Worm (Caenorhabditis elegans) whole organism, L1 larva: ENCODE measurements around the gene Y75B8A.28.

Experiments used
- C04F5.9 ChIP-seq: sonication (generic microtip); optimal IDR thresholded peaks from 2 replicates; lab custom pipeline; 2016; ENCODE audit warnings: missing genetic modification characterization, missing compliant biosample characterization
- Y116A8C.19 ChIP-seq: sonication (generic microtip); optimal IDR thresholded peaks from 2 replicates; lab custom pipeline; 2016; ENCODE audit warnings: missing compliant biosample characterization, missing genetic modification characterization, borderline replicate concordance
- aha-1 ChIP-seq: fragments of 150-350 bp; optimal IDR thresholded peaks from 2 replicates; lab custom pipeline; 2014; ENCODE audit warnings: missing biosample characterization, missing genetic modification characterization
- blmp-1 ChIP-seq: fragments of 150-350 bp; optimal IDR thresholded peaks from 2 replicates; lab custom pipeline; 2014; ENCODE audit warnings: missing biosample characterization, missing genetic modification characterization
- ceh-63 ChIP-seq: fragments of 200-800 bp; sonication (Bioruptor generic); optimal IDR thresholded peaks from 2 replicates; lab custom pipeline; 2018; ENCODE audit warnings: mild to moderate bottlenecking, missing genetic modification characterization, missing compliant biosample characterization
- ceh-8 ChIP-seq: fragments of 200-800 bp; sonication (Bioruptor generic); optimal IDR thresholded peaks from 2 replicates; lab custom pipeline; 2018; ENCODE audit warnings: mild to moderate bottlenecking, missing genetic modification characterization, moderate library complexity, missing compliant biosample characterization
- ceh-88 ChIP-seq: fragments of 200-800 bp; sonication (Bioruptor generic); IDR thresholded peaks from 2 replicates; pipeline ENCODE4 v1.3.6; 2022; ENCODE audit warnings: missing genetic modification characterization, missing compliant biosample characterization
- dsc-1 ChIP-seq: sonication (generic microtip); optimal IDR thresholded peaks from 2 replicates; lab custom pipeline; 2016; ENCODE audit warnings: mild to moderate bottlenecking, missing genetic modification characterization, missing compliant biosample characterization
- efl-3 ChIP-seq: fragments of 200-800 bp; sonication (Bioruptor generic); optimal IDR thresholded peaks from 2 replicates; lab custom pipeline; 2018; ENCODE audit warnings: mild to moderate bottlenecking, missing genetic modification characterization, missing compliant biosample characterization
- egl-27 ChIP-seq, 2 experiments: fragments of 150-350 bp in 1 of 2; sonication (generic microtip); optimal IDR thresholded peaks; 3 replicates each; lab custom pipeline; 2017 to 2018; ENCODE audit warnings: missing biosample characterization in 2 of 2, missing genetic modification characterization in 2 of 2, missing genetic modification reagents in 2 of 2
- elt-2 ChIP-seq: sonication (generic microtip); optimal IDR thresholded peaks from 2 replicates; lab custom pipeline; 2016; ENCODE audit warnings: missing genetic modification characterization, mild to moderate bottlenecking, inconsistent platforms, missing compliant biosample characterization, missing genetic modification reagents
- elt-3 ChIP-seq, 6 experiments: fragments of 150-350 bp in 1 of 6; sonication (generic microtip); optimal IDR thresholded peaks; 2 replicates each; lab custom pipeline; 2017 to 2018; ENCODE audit warnings: missing biosample characterization in 6 of 6, missing genetic modification characterization in 6 of 6, inconsistent platforms in 1 of 6
- fkh-10 ChIP-seq: sonication (generic microtip); optimal IDR thresholded peaks from 2 replicates; lab custom pipeline; 2017; ENCODE audit warnings: missing biosample characterization, missing genetic modification reagents, missing genetic modification characterization
- hlh-17 ChIP-seq: fragments of 200-800 bp; sonication (Bioruptor generic); optimal IDR thresholded peaks from 2 replicates; lab custom pipeline; 2018; ENCODE audit warnings: missing genetic modification characterization, mild to moderate bottlenecking, missing compliant biosample characterization, moderate library complexity, borderline replicate concordance
- hpl-2 ChIP-seq: fragments of 150-350 bp; optimal IDR thresholded peaks from 2 replicates; lab custom pipeline; 2014; ENCODE audit warnings: missing biosample characterization, missing genetic modification reagents, missing genetic modification characterization
- irx-1 ChIP-seq: sonication (generic microtip); optimal IDR thresholded peaks from 2 replicates; lab custom pipeline; 2016; ENCODE audit warnings: missing genetic modification characterization, missing compliant biosample characterization
- jun-1 ChIP-seq: fragments of 150-350 bp; optimal IDR thresholded peaks from 2 replicates; lab custom pipeline; 2014; ENCODE audit warnings: missing biosample characterization, missing genetic modification reagents, missing genetic modification characterization
- lin-14 ChIP-seq: fragments of 200-800 bp; sonication (Bioruptor generic); optimal IDR thresholded peaks from 2 replicates; lab custom pipeline; 2018; ENCODE audit warnings: mild to moderate bottlenecking, missing genetic modification characterization, moderate library complexity, missing compliant biosample characterization
- lin-15B ChIP-seq: fragments of 150-350 bp; sonication (generic microtip); optimal IDR thresholded peaks from 3 replicates; lab custom pipeline; 2014; ENCODE audit warnings: missing biosample characterization, missing genetic modification characterization
- lin-35 ChIP-seq, 2 experiments: fragments of 150-350 bp; optimal IDR thresholded peaks; 2 replicates each; lab custom pipeline; 2014; ENCODE audit warnings: missing biosample characterization in 2 of 2, missing genetic modification characterization in 2 of 2, missing genetic modification reagents in 2 of 2
- lin-39 ChIP-seq: fragments of 150-350 bp; optimal IDR thresholded peaks from 2 replicates; lab custom pipeline; 2014; ENCODE audit warnings: missing biosample characterization, missing genetic modification reagents, missing genetic modification characterization
- lsy-2 ChIP-seq, 2 experiments: fragments of 150-350 bp; optimal IDR thresholded peaks; 2 replicates each; lab custom pipeline; 2014; ENCODE audit warnings: missing biosample characterization in 2 of 2, missing genetic modification characterization in 2 of 2
- mab-9 ChIP-seq: fragments of 200-800 bp; sonication (Bioruptor generic); IDR thresholded peaks from 2 replicates; pipeline ENCODE4 v1.3.6; 2022; ENCODE audit warnings: missing genetic modification reagents, missing genetic modification characterization, missing compliant biosample characterization
- mdl-1 ChIP-seq, 2 experiments: fragments of 150-350 bp; optimal IDR thresholded peaks; 2 replicates each; lab custom pipeline; 2014 to 2017; ENCODE audit warnings: missing biosample characterization in 2 of 2, missing genetic modification characterization in 2 of 2, inconsistent platforms in 1 of 2
- mep-1 ChIP-seq: fragments of 150-350 bp; optimal IDR thresholded peaks from 2 replicates; lab custom pipeline; 2014; ENCODE audit warnings: missing biosample characterization, missing genetic modification characterization
- nhr-11 ChIP-seq: fragments of 150-350 bp; optimal IDR thresholded peaks from 2 replicates; lab custom pipeline; 2014; ENCODE audit warnings: missing biosample characterization, missing genetic modification characterization
- nhr-19 ChIP-seq: fragments of 200-800 bp; sonication (Bioruptor generic); conservative IDR thresholded peaks from 2 replicates; pipeline ENCODE4 v1.3.6; 2022; ENCODE audit warnings: missing genetic modification characterization, missing compliant biosample characterization
- nhr-20 ChIP-seq: sonication (generic microtip); optimal IDR thresholded peaks from 2 replicates; lab custom pipeline; 2016; ENCODE audit warnings: mild to moderate bottlenecking, missing genetic modification characterization, missing compliant biosample characterization
- nhr-237 ChIP-seq: fragments of 150-350 bp; optimal IDR thresholded peaks from 2 replicates; lab custom pipeline; 2014; ENCODE audit warnings: missing biosample characterization, missing genetic modification characterization
- nhr-47 ChIP-seq: sonication (generic microtip); optimal IDR thresholded peaks from 2 replicates; lab custom pipeline; 2016; ENCODE audit warnings: mild to moderate bottlenecking, missing genetic modification characterization, moderate library complexity, missing compliant biosample characterization
- nhr-77 ChIP-seq: fragments of 150-350 bp; optimal IDR thresholded peaks from 2 replicates; lab custom pipeline; 2014; ENCODE audit warnings: missing biosample characterization, missing genetic modification characterization
- nhr-85 ChIP-seq: sonication (generic microtip); peaks from one replicate; lab custom pipeline; 2016; ENCODE audit warnings: missing genetic modification characterization, inconsistent platforms, missing compliant biosample characterization
- pag-3 ChIP-seq: sonication (generic microtip); optimal IDR thresholded peaks from 2 replicates; lab custom pipeline; 2017; ENCODE audit warnings: missing genetic modification characterization, mild to moderate bottlenecking, missing compliant biosample characterization, antibody characterized with exemption, borderline replicate concordance; ENCODE audit not compliant: insufficient read depth
- pax-3 ChIP-seq: fragments of 200-800 bp; sonication (Bioruptor generic); optimal IDR thresholded peaks from 2 replicates; lab custom pipeline; 2018; ENCODE audit warnings: mild to moderate bottlenecking, missing genetic modification characterization, moderate library complexity, missing compliant biosample characterization
- pqm-1 ChIP-seq: sonication (generic microtip); optimal IDR thresholded peaks from 3 replicates; lab custom pipeline; 2017; ENCODE audit warnings: missing biosample characterization, missing genetic modification characterization
- snpc-4 ChIP-seq: fragments of 150-350 bp; optimal IDR thresholded peaks from 2 replicates; lab custom pipeline; 2014; ENCODE audit warnings: missing biosample characterization, missing genetic modification characterization
- sox-4 ChIP-seq: sonication (generic microtip); optimal IDR thresholded peaks from 2 replicates; lab custom pipeline; 2016; ENCODE audit warnings: missing genetic modification characterization, missing compliant biosample characterization
- sptf-1 ChIP-seq: fragments of 150-350 bp; optimal IDR thresholded peaks from 2 replicates; lab custom pipeline; 2014; ENCODE audit warnings: missing biosample characterization, missing genetic modification characterization
- sup-37 ChIP-seq: fragments of 200-800 bp; sonication (Bioruptor generic); optimal IDR thresholded peaks from 2 replicates; lab custom pipeline; 2018; ENCODE audit warnings: mild to moderate bottlenecking, missing genetic modification characterization, missing compliant biosample characterization
- swsn-7 ChIP-seq: sonication (generic microtip); optimal IDR thresholded peaks from 2 replicates; lab custom pipeline; 2016; ENCODE audit warnings: missing genetic modification characterization, missing compliant biosample characterization
- tbx-2 ChIP-seq: sonication (generic microtip); optimal IDR thresholded peaks from 2 replicates; lab custom pipeline; 2016; ENCODE audit warnings: missing genetic modification characterization, missing compliant biosample characterization
- tlp-1 ChIP-seq: fragments of 150-350 bp; optimal IDR thresholded peaks from 2 replicates; lab custom pipeline; 2014; ENCODE audit warnings: missing biosample characterization, missing genetic modification characterization
- unc-130 ChIP-seq: fragments of 150-350 bp; optimal IDR thresholded peaks from 2 replicates; lab custom pipeline; 2017; ENCODE audit warnings: missing biosample characterization, missing genetic modification characterization, inconsistent platforms
- unc-30 ChIP-seq: sonication (generic microtip); optimal IDR thresholded peaks from 2 replicates; lab custom pipeline; 2017; ENCODE audit warnings: missing biosample characterization, missing genetic modification characterization
- unc-86 ChIP-seq: sonication (generic microtip); optimal IDR thresholded peaks from 2 replicates; lab custom pipeline; 2016; ENCODE audit warnings: missing genetic modification characterization, missing compliant biosample characterization
- unc-98 ChIP-seq: fragments of 200-800 bp; sonication (Bioruptor generic); IDR thresholded peaks from 2 replicates; pipeline ENCODE4 v1.3.6; 2022; ENCODE audit warnings: missing genetic modification characterization, missing compliant biosample characterization
- vab-15 ChIP-seq: sonication (generic microtip); optimal IDR thresholded peaks from 2 replicates; lab custom pipeline; 2017; ENCODE audit warnings: missing genotype, mild to moderate bottlenecking, missing genetic modification characterization, missing compliant biosample characterization
- xbp-1 ChIP-seq: sonication (generic microtip); optimal IDR thresholded peaks from 2 replicates; lab custom pipeline; 2016; ENCODE audit warnings: missing genetic modification characterization, missing compliant biosample characterization
- zag-1 ChIP-seq: fragments of 150-350 bp; optimal IDR thresholded peaks from 2 replicates; lab custom pipeline; 2014; ENCODE audit warnings: missing biosample characterization, missing genetic modification characterization
- zip-4 ChIP-seq: fragments of 200-800 bp; sonication (Bioruptor generic); optimal IDR thresholded peaks from 2 replicates; lab custom pipeline; 2018; ENCODE audit warnings: mild to moderate bottlenecking, missing genetic modification characterization, moderate library complexity, missing compliant biosample characterization
- ztf-11 ChIP-seq, 2 experiments: sonication (generic microtip); optimal IDR thresholded peaks; 2 replicates each; lab custom pipeline; 2016 to 2017; ENCODE audit warnings: missing genetic modification characterization in 2 of 2, missing biosample characterization in 1 of 2, missing compliant biosample characterization in 1 of 2
- ztf-4 ChIP-seq: fragments of 150-350 bp; optimal IDR thresholded peaks from 2 replicates; lab custom pipeline; 2014; ENCODE audit warnings: missing biosample characterization, missing genetic modification characterization

The Y75B8A.28 gene

ce11 chrIII:12335400-12335994 lies 16.6 kb downstream of the Y75B8A.28 start (continued):
- TF ChIP-seq unc-130 (tag; lab: Kevin White, UChicago) (peak; percentile 73), pag-3 (tag; lab: Kevin White, UChicago) (peak; percentile 46), unc-98 (GFP tag; lab: Robert Waterston, UW) (no peak), lin-15B (tag; lab: Kevin White, UChicago) (peak; percentile 9), swsn-7 (peak; percentile 68), nhr-77 (peak; percentile 73), irx-1 (tag; lab: Kevin White, UChicago) (peak; percentile 76), hlh-17 (GFP tag; lab: Kevin White, UChicago) (no peak), nhr-20 (tag; lab: Kevin White, UChicago) (peak; percentile 92), sox-4 (tag; lab: Kevin White, UChicago) (no peak), C04F5.9 (tag; lab: Kevin White, UChicago) (no peak), dsc-1 (peak; percentile 16), unc-30 (tag; lab: Kevin White, UChicago) (no peak), ceh-8 (GFP tag; lab: Kevin White, UChicago) (no peak), mab-9 (GFP tag; lab: Robert Waterston, UW) (no peak), efl-3 (GFP tag; lab: Kevin White, UChicago) (no peak), egl-27 (tag; optimal IDR thresholded peaks at IDR 0.05; lab: Kevin White, UChicago) (no peak), ceh-63 (GFP tag; lab: Kevin White, UChicago) (no peak), nhr-47 (peak; percentile 67), nhr-237 (tag; lab: Kevin White, UChicago) (peak; percentile 25), xbp-1 (tag; lab: Kevin White, UChicago) (peak; percentile 58), aha-1 (tag; lab: Kevin White, UChicago) (no peak), mdl-1 (tag; optimal IDR thresholded peaks at IDR 0.05; lab: Kevin White, UChicago) (peak in 1 of 2 experiments; percentile 69), ceh-88 (GFP tag; lab: Robert Waterston, UW) (no peak), elt-2 (tag; lab: Kevin White, UChicago) (no peak), unc-86 (tag; lab: Kevin White, UChicago) (no peak), pqm-1 (no peak), tbx-2 (tag; lab: Kevin White, UChicago) (peak; percentile 78), nhr-11 (tag; lab: Kevin White, UChicago) (no peak), lin-39 (no peak), lin-35 (GFP tag; optimal IDR thresholded peaks at IDR 0.05; lab: Kevin White, UChicago) (peak; percentile 73 to 80), jun-1 (peak; percentile 78), snpc-4 (tag; lab: Kevin White, UChicago) (peak; percentile 48), lsy-2 (tag; optimal IDR thresholded peaks at IDR 0.05; lab: Kevin White, UChicago) (peak; percentile 75 to 82), fkh-10 (GFP tag; lab: Kevin White, UChicago) (peak; percentile 21), pax-3 (tag; lab: Kevin White, UChicago) (no peak), elt-3 (tag; optimal IDR thresholded peaks at IDR 0.05; lab: Kevin White, UChicago) (peak in 4 of 6 experiments; percentile 20 to 66 (median 55)), nhr-19 (GFP tag; lab: Robert Waterston, UW) (peak; percentile 59), ztf-4 (tag; lab: Kevin White, UChicago) (peak; percentile 44), zag-1 (tag; lab: Kevin White, UChicago) (no peak), lin-14 (GFP tag; lab: Kevin White, UChicago) (peak; percentile 92), ztf-11 (tag; optimal IDR thresholded peaks at IDR 0.05; lab: Kevin White, UChicago) (no peak), sup-37 (no peak), nhr-85 (tag; lab: Kevin White, UChicago) (peak; percentile 93), vab-15 (tag; lab: Kevin White, UChicago) (no peak), mep-1 (peak; percentile 58), zip-4 (no peak), Y116A8C.19 (tag; lab: Kevin White, UChicago) (no peak), tlp-1 (tag; lab: Kevin White, UChicago) (no peak), blmp-1 (tag; lab: Kevin White, UChicago) (peak; percentile 88), sptf-1 (tag; lab: Kevin White, UChicago) (no peak), hpl-2 (GFP tag; lab: Kevin White, UChicago) (no peak)
